Worm (Caenorhabditis elegans) whole organism, L3 larva: ENCODE results near the gene C43F9.4.
A peak's percentile ranks its signal among the peaks of the same experiment; 100 is the strongest.

Source experiments
- R02D3.7 ChIP-seq: fragments of 150-350 bp; optimal IDR thresholded peaks from 2 replicates; lab custom pipeline; 2014; ENCODE audit warnings: missing biosample characterization, missing genetic modification characterization
- aly-2 ChIP-seq: fragments of 150-350 bp; optimal IDR thresholded peaks from 2 replicates; lab custom pipeline; 2014; ENCODE audit warnings: missing biosample characterization, missing genetic modification characterization
- ceh-16 ChIP-seq: sonication (generic microtip); optimal IDR thresholded peaks from 2 replicates; lab custom pipeline; 2017; ENCODE audit warnings: missing biosample characterization, missing genetic modification characterization
- ceh-28 ChIP-seq: fragments of 150-350 bp; optimal IDR thresholded peaks from 2 replicates; lab custom pipeline; 2014; ENCODE audit warnings: missing biosample characterization, missing genetic modification reagents, missing genetic modification characterization
- ceh-82 ChIP-seq: fragments of 150-350 bp; optimal IDR thresholded peaks from 2 replicates; lab custom pipeline; 2014; ENCODE audit warnings: missing biosample characterization, missing genetic modification characterization
- egl-5 ChIP-seq: fragments of 150-350 bp; optimal IDR thresholded peaks from 2 replicates; lab custom pipeline; 2017; ENCODE audit warnings: missing biosample characterization, missing genetic modification reagents, missing genetic modification characterization, inconsistent platforms
- elt-2 ChIP-seq: sonication (generic microtip); optimal IDR thresholded peaks from 2 replicates; lab custom pipeline; 2016; ENCODE audit warnings: missing genetic modification reagents, mild to moderate bottlenecking, missing genetic modification characterization, missing compliant biosample characterization
- elt-3 ChIP-seq, 3 experiments: fragments of 150-350 bp in 1 of 3; sonication (generic microtip) in 2 of 3; optimal IDR thresholded peaks; 2 replicates in 2 of 3; 4 replicates in 1 of 3; lab custom pipeline; 2014 to 2017; ENCODE audit warnings: missing biosample characterization in 3 of 3, missing genetic modification characterization in 3 of 3
- eor-1 ChIP-seq, 2 experiments: fragments of 150-350 bp; optimal IDR thresholded peaks; 2 replicates each; lab custom pipeline; 2014 to 2018; ENCODE audit warnings: missing biosample characterization in 2 of 2, missing genetic modification characterization in 2 of 2
- fkh-2 ChIP-seq: fragments of 150-350 bp; optimal IDR thresholded peaks from 2 replicates; lab custom pipeline; 2014; ENCODE audit warnings: missing biosample characterization, missing genetic modification reagents, missing genetic modification characterization
- hmg-11 ChIP-seq: sonication (generic microtip); optimal IDR thresholded peaks from 2 replicates; lab custom pipeline; 2016; ENCODE audit warnings: missing genetic modification characterization, missing compliant biosample characterization
- jun-1 ChIP-seq: fragments of 150-350 bp; optimal IDR thresholded peaks from 2 replicates; lab custom pipeline; 2014; ENCODE audit warnings: missing biosample characterization, missing genetic modification reagents, missing genetic modification characterization
- lin-39 ChIP-seq: fragments of 150-350 bp; optimal IDR thresholded peaks from 2 replicates; lab custom pipeline; 2018; ENCODE audit warnings: missing biosample characterization, missing genetic modification reagents, missing genetic modification characterization
- lsy-12 ChIP-seq: sonication (generic microtip); optimal IDR thresholded peaks from 2 replicates; lab custom pipeline; 2016; ENCODE audit warnings: mild to moderate bottlenecking, missing genetic modification characterization, missing compliant biosample characterization
- mdl-1 ChIP-seq: fragments of 150-350 bp; optimal IDR thresholded peaks from 2 replicates; lab custom pipeline; 2014; ENCODE audit warnings: missing biosample characterization, missing genetic modification characterization
- mml-1 ChIP-seq: fragments of 150-350 bp; sonication (generic microtip); optimal IDR thresholded peaks from 3 replicates; lab custom pipeline; 2014; ENCODE audit warnings: missing biosample characterization, missing genetic modification characterization
- nfya-1 ChIP-seq: sonication (generic microtip); optimal IDR thresholded peaks from 2 replicates; lab custom pipeline; 2017; ENCODE audit warnings: missing genetic modification characterization, mild to moderate bottlenecking, missing compliant biosample characterization, antibody characterized with exemption, moderate library complexity; ENCODE audit not compliant: insufficient read depth
- nhr-12 ChIP-seq: fragments of 150-350 bp; optimal IDR thresholded peaks from 2 replicates; lab custom pipeline; 2014; ENCODE audit warnings: missing biosample characterization, missing genetic modification characterization
- nhr-237 ChIP-seq: fragments of 150-350 bp; optimal IDR thresholded peaks from 2 replicates; lab custom pipeline; 2014; ENCODE audit warnings: missing biosample characterization, missing genetic modification characterization
- nhr-25 ChIP-seq: sonication (generic microtip); optimal IDR thresholded peaks from 2 replicates; lab custom pipeline; 2017; ENCODE audit warnings: missing biosample characterization, missing genetic modification characterization
- nhr-28 ChIP-seq: fragments of 150-350 bp; optimal IDR thresholded peaks from 2 replicates; lab custom pipeline; 2014; ENCODE audit warnings: missing biosample characterization, missing genetic modification characterization
- nhr-43 ChIP-seq: sonication (generic microtip); optimal IDR thresholded peaks from 2 replicates; lab custom pipeline; 2016; ENCODE audit warnings: mild to moderate bottlenecking, missing genetic modification characterization, missing compliant biosample characterization; ENCODE audit not compliant: poor library complexity, severe bottlenecking
- nhr-67 ChIP-seq: fragments of 150-350 bp; optimal IDR thresholded peaks from 2 replicates; lab custom pipeline; 2014; ENCODE audit warnings: missing biosample characterization, missing genetic modification characterization
- nhr-76 ChIP-seq: fragments of 150-350 bp; sonication (generic microtip); optimal IDR thresholded peaks from 5 replicates; lab custom pipeline; 2014; ENCODE audit warnings: missing biosample characterization, missing genetic modification characterization
- nhr-77 ChIP-seq: fragments of 150-350 bp; optimal IDR thresholded peaks from 2 replicates; lab custom pipeline; 2014; ENCODE audit warnings: missing biosample characterization, missing genetic modification characterization
- pha-4 ChIP-seq: fragments of 150-350 bp; optimal IDR thresholded peaks from 2 replicates; lab custom pipeline; 2014; ENCODE audit warnings: missing biosample characterization, missing genetic modification reagents, missing genetic modification characterization
- pqm-1 ChIP-seq: fragments of 150-350 bp; optimal IDR thresholded peaks from 2 replicates; lab custom pipeline; 2017; ENCODE audit warnings: missing biosample characterization, missing genetic modification characterization, inconsistent platforms
- skn-1 ChIP-seq: fragments of 150-350 bp; optimal IDR thresholded peaks from 2 replicates; lab custom pipeline; 2014; ENCODE audit warnings: missing biosample characterization, missing genetic modification characterization
- snpc-4 ChIP-seq: fragments of 150-350 bp; optimal IDR thresholded peaks from 2 replicates; lab custom pipeline; 2014; ENCODE audit warnings: missing biosample characterization, missing genetic modification characterization
- tbx-2 ChIP-seq: sonication (generic microtip); optimal IDR thresholded peaks from 2 replicates; lab custom pipeline; 2016; ENCODE audit warnings: mild to moderate bottlenecking, missing genetic modification characterization, missing compliant biosample characterization
- unc-39 ChIP-seq: sonication (generic microtip); optimal IDR thresholded peaks from 4 replicates; lab custom pipeline; 2017; ENCODE audit warnings: missing biosample characterization, missing genetic modification characterization
- zag-1 ChIP-seq: fragments of 150-350 bp; optimal IDR thresholded peaks from 2 replicates; lab custom pipeline; 2014; ENCODE audit warnings: missing biosample characterization, missing genetic modification characterization
- ztf-11 ChIP-seq: fragments of 150-350 bp; optimal IDR thresholded peaks from 2 replicates; lab custom pipeline; 2014; ENCODE audit warnings: missing biosample characterization, missing genetic modification characterization
- ztf-4 ChIP-seq: fragments of 150-350 bp; optimal IDR thresholded peaks from 2 replicates; lab custom pipeline; 2014; ENCODE audit warnings: missing biosample characterization, missing genetic modification characterization

Gene C43F9.4

DNA sequence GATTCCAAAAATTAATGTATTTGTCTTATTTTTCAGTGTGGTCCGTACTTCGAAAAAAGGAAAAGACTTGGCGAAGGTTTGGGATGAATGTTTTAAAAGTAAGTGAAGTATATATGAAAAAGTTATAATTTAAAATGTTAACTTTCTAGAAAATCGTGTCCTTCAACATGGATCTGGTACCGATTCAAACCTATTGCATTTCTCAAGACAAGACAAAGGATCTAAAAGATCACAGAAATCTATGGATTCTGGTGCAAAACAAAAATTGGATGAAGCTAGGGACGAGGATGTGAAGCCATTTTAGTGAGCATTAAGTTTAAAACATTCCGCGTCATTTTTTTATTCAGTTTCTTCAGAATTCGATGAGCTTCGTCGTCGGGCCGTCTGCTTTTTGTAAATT is 34.0 kb downstream of the C43F9.4 start, which contains the start of gene zim-2:
Gene zim-2, plus strand, starts transcription at position 301 of the 400 bp plus-strand sequence.
- TF ChIP-seq nhr-237 (tag; lab: Kevin White, UChicago) (no peak), ztf-4 (tag; lab: Kevin White, UChicago) (no peak), mml-1 (no peak), snpc-4 (tag; lab: Kevin White, UChicago) (no peak), ceh-28 (tag; lab: Kevin White, UChicago) (no peak), R02D3.7 (tag; lab: Kevin White, UChicago) (no peak), nhr-67 (no peak), ztf-11 (no peak), pqm-1 (tag; lab: Kevin White, UChicago) (no peak), hmg-11 (tag; lab: Kevin White, UChicago) (no peak), eor-1 (tag; optimal IDR thresholded peaks at IDR 0.05; lab: Kevin White, UChicago) (no peak), elt-3 (tag; optimal IDR thresholded peaks at IDR 0.05; lab: Kevin White, UChicago) (no peak), nhr-77 (no peak)
- TF ChIP-seq, all 47 proteins: peak for 0

ce11 chrIV:10546589-10547136 is 42.3 kb downstream of the C43F9.4 start, which contains the start of gene zim-1:
zim-1 (plus strand) TSS chrIV:10547086.
- TF ChIP-seq snpc-4 (tag; lab: Kevin White, UChicago) (no peak), mml-1 (no peak), nhr-43 (tag; lab: Kevin White, UChicago) (no peak), aly-2 (tag; lab: Kevin White, UChicago) (no peak), mdl-1 (tag; lab: Kevin White, UChicago) (no peak), nhr-77 (no peak), tbx-2 (tag; lab: Kevin White, UChicago) (no peak), eor-1 (tag; optimal IDR thresholded peaks at IDR 0.05; lab: Kevin White, UChicago) (no peak), nhr-28 (no peak), hmg-11 (tag; lab: Kevin White, UChicago) (no peak), R02D3.7 (tag; lab: Kevin White, UChicago) (no peak), fkh-2 (tag; lab: Kevin White, UChicago) (no peak), zag-1 (no peak), nhr-25 (no peak), nhr-76 (tag; lab: Kevin White, UChicago) (no peak), egl-5 (tag; lab: Kevin White, UChicago) (no peak), elt-3 (tag; optimal IDR thresholded peaks at IDR 0.05; lab: Kevin White, UChicago) (no peak)

DNA sequence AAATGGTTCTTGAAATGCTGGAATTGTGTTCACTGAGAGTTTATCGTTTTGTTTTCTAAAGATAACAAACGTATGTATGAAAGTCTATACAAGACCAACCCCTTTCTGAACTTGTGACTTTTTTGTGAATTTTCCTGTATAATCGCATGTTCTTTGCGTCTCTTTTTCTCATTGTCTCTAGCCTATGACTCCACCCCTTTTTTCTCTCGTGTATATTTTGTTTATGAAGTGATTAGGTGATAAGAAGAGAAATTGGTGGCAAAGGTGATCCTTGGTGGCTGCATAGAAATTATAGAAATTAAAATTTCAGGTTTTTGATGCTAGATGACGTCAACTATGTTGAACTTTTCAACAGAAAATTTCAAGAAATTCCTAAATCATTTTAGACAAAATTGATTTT is 43.9 kb downstream of the C43F9.4 start, which contains the start of gene T07G12.5:
Gene T07G12.5, minus strand, starts transcription at position 101 of the 400 bp plus-strand sequence.
- TF ChIP-seq mdl-1 (tag; lab: Kevin White, UChicago), result no peak
- peak; percentile 40 for TF ChIP-seq elt-2
- TF ChIP-seq pha-4, result no peak
- TF ChIP-seq skn-1, result no peak
- no peak for TF ChIP-seq nhr-25
- no peak for TF ChIP-seq egl-5 (tag; lab: Kevin White, UChicago)
- TF ChIP-seq nhr-77, result no peak
- TF ChIP-seq, all 47 proteins: peak for 1

DNA sequence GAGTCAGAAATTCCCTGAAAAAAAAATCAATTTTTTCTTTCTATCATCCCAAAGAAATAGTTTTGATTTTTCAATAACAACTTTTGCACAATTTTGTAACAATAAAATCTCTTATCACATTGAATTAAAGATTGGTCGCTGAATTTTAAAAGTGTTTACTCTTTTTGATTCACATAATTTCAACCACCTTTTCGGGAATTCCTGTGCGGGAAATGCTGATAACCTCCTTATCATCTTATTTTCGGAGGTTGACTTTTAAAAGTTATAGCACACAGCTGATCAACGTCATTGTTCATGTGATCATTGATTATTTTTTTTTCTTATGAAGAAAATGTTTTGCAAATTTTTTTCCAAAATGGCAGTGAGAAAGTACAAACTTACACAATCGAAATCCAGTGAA is 45.6 kb downstream of the C43F9.4 start:
- TF ChIP-seq nhr-237 (tag; lab: Kevin White, UChicago), result no peak
- TF ChIP-seq ceh-82 (tag; lab: Kevin White, UChicago), result no peak
- no peak for TF ChIP-seq egl-5 (tag; lab: Kevin White, UChicago)
- TF ChIP-seq jun-1, result peak; percentile 66
- no peak for TF ChIP-seq nhr-12 (tag; lab: Kevin White, UChicago)
- peak; percentile 84 for TF ChIP-seq elt-2
- TF ChIP-seq nhr-77, result no peak
- TF ChIP-seq nfya-1, result no peak
- no peak for TF ChIP-seq nhr-43 (tag; lab: Kevin White, UChicago)
- TF ChIP-seq ceh-16 (tag; lab: Kevin White, UChicago), result no peak
- no peak for TF ChIP-seq nhr-28
- TF ChIP-seq ztf-11, result no peak
- TF ChIP-seq lsy-12 (tag; lab: Kevin White, UChicago), result no peak
- no peak for TF ChIP-seq lin-39 (tag; lab: Kevin White, UChicago)
- TF ChIP-seq pha-4, result peak; percentile 32
- no peak for TF ChIP-seq aly-2 (tag; lab: Kevin White, UChicago)
- TF ChIP-seq unc-39 (tag; lab: Kevin White, UChicago), result no peak
- TF ChIP-seq elt-3 (tag; optimal IDR thresholded peaks at IDR 0.05; lab: Kevin White, UChicago), result no peak
- peak; percentile 76 for TF ChIP-seq pqm-1 (tag; lab: Kevin White, UChicago)
- TF ChIP-seq ceh-28 (tag; lab: Kevin White, UChicago), result no peak
- no peak for TF ChIP-seq eor-1 (tag; optimal IDR thresholded peaks at IDR 0.05; lab: Kevin White, UChicago)
